Worm (Caenorhabditis elegans) whole organism, late embryonic: Measurements from ENCODE around the gene ZK121.2.

ENCODE experiments used
- C08G9.2 ChIP-seq: sonication (generic microtip); optimal IDR thresholded peaks from 2 replicates; lab custom pipeline; 2016; ENCODE audit warnings: mild to moderate bottlenecking, missing genetic modification characterization, moderate library complexity, missing compliant biosample characterization
- C38D4.7 ChIP-seq: fragments of 200-800 bp; sonication (Bioruptor generic); optimal IDR thresholded peaks from 2 replicates; lab custom pipeline; 2018; ENCODE audit warnings: mild to moderate bottlenecking, missing genetic modification characterization, moderate library complexity, missing compliant biosample characterization
- F13H6.1 ChIP-seq: sonication (generic microtip); optimal IDR thresholded peaks from 2 replicates; lab custom pipeline; 2016; ENCODE audit warnings: missing genetic modification characterization, missing compliant biosample characterization
- K02D7.2 ChIP-seq: sonication (generic microtip); optimal IDR thresholded peaks from 2 replicates; lab custom pipeline; 2017; ENCODE audit warnings: mild to moderate bottlenecking, missing genetic modification characterization, missing compliant biosample characterization
- Y22D7AL.16 ChIP-seq: sonication (generic microtip); optimal IDR thresholded peaks from 2 replicates; lab custom pipeline; 2016; ENCODE audit warnings: missing genetic modification characterization, missing compliant biosample characterization
- ahr-1 ChIP-seq: sonication (generic microtip); optimal IDR thresholded peaks from 2 replicates; lab custom pipeline; 2016; ENCODE audit warnings: missing genetic modification characterization, missing compliant biosample characterization
- ama-1 ChIP-seq: fragments of 150-350 bp; optimal IDR thresholded peaks from 2 replicates; lab custom pipeline; 2014
- ceh-18 ChIP-seq: sonication (generic microtip); optimal IDR thresholded peaks from 2 replicates; lab custom pipeline; 2016; ENCODE audit warnings: missing genetic modification characterization, missing compliant biosample characterization
- ceh-19 ChIP-seq: fragments of 200-800 bp; sonication (Bioruptor generic); optimal IDR thresholded peaks from 2 replicates; lab custom pipeline; 2018; ENCODE audit warnings: mild to moderate bottlenecking, missing genetic modification characterization, missing compliant biosample characterization
- ceh-24 ChIP-seq: sonication (generic microtip); optimal IDR thresholded peaks from 2 replicates; lab custom pipeline; 2016; ENCODE audit warnings: mild to moderate bottlenecking, missing genetic modification characterization, missing compliant biosample characterization
- ceh-30 ChIP-seq: fragments of 150-350 bp; optimal IDR thresholded peaks from 2 replicates; lab custom pipeline; 2014; ENCODE audit warnings: missing biosample characterization, missing genetic modification characterization
- ceh-31 ChIP-seq: sonication (generic microtip); optimal IDR thresholded peaks from 2 replicates; lab custom pipeline; 2016; ENCODE audit warnings: missing genetic modification characterization, missing compliant biosample characterization
- ceh-45 ChIP-seq: fragments of 200-800 bp; sonication (Bioruptor generic); IDR thresholded peaks from 2 replicates; pipeline ENCODE4 v1.3.6; 2022; ENCODE audit warnings: missing genetic modification reagents, missing genetic modification characterization, missing compliant biosample characterization
- ceh-48 ChIP-seq: sonication (generic microtip); optimal IDR thresholded peaks from 2 replicates; lab custom pipeline; 2016; ENCODE audit warnings: missing genetic modification characterization, inconsistent platforms, missing compliant biosample characterization
- ceh-6 ChIP-seq: fragments of 200-800 bp; sonication (Bioruptor generic); optimal IDR thresholded peaks from 2 replicates; lab custom pipeline; 2018; ENCODE audit warnings: mild to moderate bottlenecking, missing genetic modification characterization, missing compliant biosample characterization
- ceh-9 ChIP-seq: sonication (generic microtip); optimal IDR thresholded peaks from 2 replicates; lab custom pipeline; 2016; ENCODE audit warnings: mild to moderate bottlenecking, missing genetic modification characterization, inconsistent platforms, missing compliant biosample characterization
- che-1 ChIP-seq: sonication (generic microtip); optimal IDR thresholded peaks from 2 replicates; lab custom pipeline; 2016; ENCODE audit warnings: mild to moderate bottlenecking, missing genetic modification characterization, missing compliant biosample characterization
- dve-1 ChIP-seq: sonication (generic microtip); optimal IDR thresholded peaks from 2 replicates; lab custom pipeline; 2017; ENCODE audit warnings: antibody characterized with exemption, mild to moderate bottlenecking, missing genetic modification characterization, missing compliant biosample characterization
- elt-2 ChIP-seq: sonication (generic microtip); optimal IDR thresholded peaks from 2 replicates; lab custom pipeline; 2016; ENCODE audit warnings: missing genetic modification reagents, missing genetic modification characterization, missing compliant biosample characterization
- ets-4 ChIP-seq: sonication (generic microtip); optimal IDR thresholded peaks from 2 replicates; lab custom pipeline; 2016; ENCODE audit warnings: missing genetic modification characterization, missing compliant biosample characterization
- fax-1 ChIP-seq: sonication (generic microtip); optimal IDR thresholded peaks from 2 replicates; lab custom pipeline; 2016; ENCODE audit warnings: missing genotype, missing genetic modification characterization, missing compliant biosample characterization
- fkh-10 ChIP-seq: fragments of 150-350 bp; optimal IDR thresholded peaks from 2 replicates; lab custom pipeline; 2014; ENCODE audit warnings: missing biosample characterization, missing genetic modification reagents, missing genetic modification characterization
- fkh-6 ChIP-seq: sonication (generic microtip); optimal IDR thresholded peaks from 2 replicates; lab custom pipeline; 2016; ENCODE audit warnings: missing genetic modification characterization, missing compliant biosample characterization
- gmeb-2 ChIP-seq: sonication (generic microtip); optimal IDR thresholded peaks from 2 replicates; lab custom pipeline; 2016; ENCODE audit warnings: missing genetic modification characterization, inconsistent platforms, missing compliant biosample characterization
- hlh-13 ChIP-seq: fragments of 200-800 bp; sonication (Bioruptor generic); optimal IDR thresholded peaks from 2 replicates; lab custom pipeline; 2018; ENCODE audit warnings: mild to moderate bottlenecking, missing genetic modification characterization, missing compliant biosample characterization
- hlh-15 ChIP-seq: sonication (generic microtip); optimal IDR thresholded peaks from 2 replicates; lab custom pipeline; 2016; ENCODE audit warnings: missing genetic modification characterization, missing compliant biosample characterization
- hlh-30 ChIP-seq: sonication (generic microtip); optimal IDR thresholded peaks from 2 replicates; lab custom pipeline; 2017; ENCODE audit warnings: antibody characterized with exemption, missing genetic modification characterization, missing compliant biosample characterization; ENCODE audit not compliant: insufficient read depth
- hlh-6 ChIP-seq: sonication (generic microtip); optimal IDR thresholded peaks from 2 replicates; lab custom pipeline; 2016; ENCODE audit warnings: missing genotype, missing genetic modification characterization, missing compliant biosample characterization
- hlh-8 ChIP-seq: sonication (generic microtip); optimal IDR thresholded peaks from 2 replicates; lab custom pipeline; 2016; ENCODE audit warnings: missing genotype, missing genetic modification characterization, missing compliant biosample characterization
- lin-11 ChIP-seq: fragments of 200-800 bp; sonication (Bioruptor generic); optimal IDR thresholded peaks from 2 replicates; lab custom pipeline; 2018; ENCODE audit warnings: mild to moderate bottlenecking, missing genetic modification characterization, missing compliant biosample characterization
- madf-2 ChIP-seq: sonication (generic microtip); optimal IDR thresholded peaks from 2 replicates; lab custom pipeline; 2017; ENCODE audit warnings: missing genetic modification characterization, missing compliant biosample characterization
- mec-3 ChIP-seq: sonication (generic microtip); optimal IDR thresholded peaks from 2 replicates; lab custom pipeline; 2016; ENCODE audit warnings: borderline replicate concordance, missing genetic modification characterization, missing compliant biosample characterization
- nhr-11 ChIP-seq: fragments of 150-350 bp; optimal IDR thresholded peaks from 2 replicates; lab custom pipeline; 2014; ENCODE audit warnings: missing biosample characterization, missing genetic modification characterization
- nhr-232 ChIP-seq: sonication (generic microtip); optimal IDR thresholded peaks from 2 replicates; lab custom pipeline; 2016; ENCODE audit warnings: missing genetic modification characterization, missing compliant biosample characterization
- npax-4 ChIP-seq: sonication (generic microtip); optimal IDR thresholded peaks from 2 replicates; lab custom pipeline; 2016; ENCODE audit warnings: missing genetic modification characterization, missing compliant biosample characterization
- odd-2 ChIP-seq: sonication (generic microtip); optimal IDR thresholded peaks from 2 replicates; lab custom pipeline; 2017; ENCODE audit warnings: antibody characterized with exemption, mild to moderate bottlenecking, missing genetic modification characterization, missing compliant biosample characterization
- pat-9 ChIP-seq: fragments of 200-800 bp; sonication (Bioruptor generic); optimal IDR thresholded peaks from 2 replicates; lab custom pipeline; 2018; ENCODE audit warnings: mild to moderate bottlenecking, missing genetic modification characterization, moderate library complexity, missing compliant biosample characterization
- pax-1 ChIP-seq: fragments of 150-350 bp; optimal IDR thresholded peaks from 2 replicates; lab custom pipeline; 2014; ENCODE audit warnings: missing biosample characterization, missing genetic modification characterization
- pqm-1 ChIP-seq: sonication (generic microtip); optimal IDR thresholded peaks from 2 replicates; lab custom pipeline; 2016; ENCODE audit warnings: missing genetic modification characterization, missing compliant biosample characterization
- pros-1 ChIP-seq: fragments of 150-350 bp; optimal IDR thresholded peaks from 2 replicates; lab custom pipeline; 2014; ENCODE audit warnings: missing biosample characterization, missing genetic modification reagents, missing genetic modification characterization
- rnt-1 ChIP-seq: sonication (generic microtip); optimal IDR thresholded peaks from 2 replicates; lab custom pipeline; 2016; ENCODE audit warnings: missing genetic modification characterization, missing compliant biosample characterization
- sdc-2 ChIP-seq: sonication (generic microtip); optimal IDR thresholded peaks from 2 replicates; lab custom pipeline; 2016; ENCODE audit warnings: missing genotype, missing genetic modification characterization, missing compliant biosample characterization
- sox-4 ChIP-seq: sonication (generic microtip); optimal IDR thresholded peaks from 2 replicates; lab custom pipeline; 2017; ENCODE audit warnings: mild to moderate bottlenecking, missing genetic modification characterization, inconsistent platforms, missing compliant biosample characterization
- syd-9 ChIP-seq: sonication (generic microtip); optimal IDR thresholded peaks from 2 replicates; lab custom pipeline; 2016; ENCODE audit warnings: mild to moderate bottlenecking, missing genetic modification characterization, moderate library complexity, missing compliant biosample characterization
- tbx-7 ChIP-seq: sonication (generic microtip); optimal IDR thresholded peaks from 2 replicates; lab custom pipeline; 2016; ENCODE audit warnings: missing genotype, missing genetic modification characterization, missing compliant biosample characterization
- ttx-3 ChIP-seq: sonication (generic microtip); optimal IDR thresholded peaks from 2 replicates; lab custom pipeline; 2016; ENCODE audit warnings: missing genetic modification reagents, missing genetic modification characterization, missing compliant biosample characterization
- unc-86 ChIP-seq: sonication (generic microtip); optimal IDR thresholded peaks from 2 replicates; lab custom pipeline; 2016; ENCODE audit warnings: missing genetic modification characterization, missing compliant biosample characterization
- zip-5 ChIP-seq: sonication (generic microtip); optimal IDR thresholded peaks from 2 replicates; lab custom pipeline; 2016; ENCODE audit warnings: missing genetic modification characterization, missing compliant biosample characterization
- ztf-16 ChIP-seq: sonication (generic microtip); optimal IDR thresholded peaks from 2 replicates; lab custom pipeline; 2017; ENCODE audit warnings: missing genetic modification characterization, missing compliant biosample characterization

The ZK121.2 gene

DNA sequence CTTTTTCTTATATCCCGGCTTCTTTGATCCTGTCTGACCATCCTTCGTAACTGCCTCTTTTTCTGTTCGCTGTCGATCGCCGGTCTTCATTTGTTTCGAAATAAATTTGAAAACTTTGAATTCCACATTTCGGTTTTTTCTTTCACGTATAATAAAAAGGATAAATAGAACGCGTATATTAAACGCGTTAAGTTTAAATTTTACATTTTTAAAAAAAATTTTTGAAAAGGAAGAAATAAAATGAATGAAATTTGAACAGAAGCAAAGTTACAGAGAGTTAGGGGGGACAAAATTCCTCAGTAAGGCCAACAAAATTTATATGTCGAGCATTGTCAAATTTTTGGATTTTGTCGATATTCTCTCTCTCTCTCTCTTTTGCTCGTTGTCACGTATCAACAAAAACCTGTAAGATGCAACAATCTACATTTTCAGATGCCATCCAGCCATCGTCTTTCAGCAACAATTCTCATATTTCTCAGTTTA lies 39.7 kb upstream of the ZK121.2 start, which contains the start of the genes T15B12.2 and F52C9.5:
Gene T15B12.2 (minus strand): TSS at position 101 of the 483 bp plus-strand sequence.
Gene F52C9.5 (plus strand): TSS at position 433 of the 483 bp plus-strand sequence.
- TF ChIP-seq mec-3 (tag; lab: Kevin White, UChicago): no peak
- no peak for TF ChIP-seq tbx-7 (tag; lab: Kevin White, UChicago)
- no peak for TF ChIP-seq ceh-31 (tag; lab: Kevin White, UChicago)
- no peak for TF ChIP-seq ceh-24 (tag; lab: Kevin White, UChicago)

DNA sequence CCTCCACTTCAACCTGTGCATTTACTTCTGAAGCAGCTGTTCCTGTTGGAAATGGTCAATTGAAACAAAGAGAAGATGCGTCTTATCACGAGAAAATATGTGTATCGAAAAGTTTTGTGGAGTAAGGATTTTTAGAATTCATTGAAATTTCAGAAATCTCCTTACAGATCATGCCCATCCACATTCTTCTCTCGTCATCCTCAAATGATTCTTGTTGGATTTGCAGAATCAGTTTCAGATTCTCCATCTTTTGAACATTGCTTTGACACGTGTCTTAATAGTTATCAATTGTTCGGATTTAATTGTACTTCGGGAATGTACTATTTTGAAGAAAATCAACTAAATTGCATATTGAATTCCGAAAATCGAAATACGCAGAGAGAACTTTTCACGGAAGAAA lies 37.4 kb upstream of the ZK121.2 start:
- no peak for TF ChIP-seq F13H6.1
- TF ChIP-seq ceh-30 (tag; lab: Kevin White, UChicago): no peak
- TF ChIP-seq C08G9.2 (tag; lab: Kevin White, UChicago): no peak
- TF ChIP-seq hlh-13 (GFP tag; lab: Kevin White, UChicago): no peak
- TF ChIP-seq madf-2 (tag; lab: Kevin White, UChicago): no peak
- TF ChIP-seq ttx-3: no peak
- no peak for TF ChIP-seq ama-1
- no peak for TF ChIP-seq ceh-9 (tag; lab: Kevin White, UChicago)
- TF ChIP-seq che-1 (tag; lab: Kevin White, UChicago): no peak

DNA sequence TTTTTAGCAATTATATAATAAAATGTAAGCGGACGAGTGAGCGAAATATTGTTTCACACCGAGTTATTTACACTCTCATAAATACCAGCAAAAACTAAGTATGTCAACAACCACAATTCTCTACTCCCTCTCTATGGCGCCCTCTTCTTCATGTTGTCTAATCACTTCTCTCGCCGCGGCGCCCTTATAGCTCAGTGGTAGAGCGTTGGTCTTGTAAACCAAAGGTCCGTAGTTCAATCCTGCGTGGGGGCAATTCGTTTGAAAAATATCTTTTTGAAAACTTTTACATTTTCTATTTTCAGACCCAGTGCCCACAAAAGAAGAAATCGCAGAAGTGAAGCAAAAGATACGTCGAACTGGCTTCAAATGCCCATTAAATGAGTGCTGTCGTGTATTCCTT lies 35.8 kb upstream of the ZK121.2 start:
- TF ChIP-seq hlh-13 (GFP tag; lab: Kevin White, UChicago): peak; percentile 70
- peak; percentile 59 for TF ChIP-seq C38D4.7 (GFP tag; lab: Kevin White, UChicago)
- TF ChIP-seq ama-1: no peak
- TF ChIP-seq fkh-10 (GFP tag; lab: Kevin White, UChicago): no peak
- no peak for TF ChIP-seq pax-1
- TF ChIP-seq odd-2: no peak
- TF ChIP-seq zip-5: no peak
- TF ChIP-seq ceh-19 (GFP tag; lab: Kevin White, UChicago): peak; percentile 52
- peak; percentile 44 for TF ChIP-seq rnt-1
- peak; percentile 75 for TF ChIP-seq pqm-1
- TF ChIP-seq nhr-11 (tag; lab: Kevin White, UChicago): no peak
- peak; percentile 44 for TF ChIP-seq npax-4 (tag; lab: Kevin White, UChicago)
- TF ChIP-seq ceh-18 (tag; lab: Kevin White, UChicago): peak; percentile 67
- peak; percentile 54 for TF ChIP-seq sdc-2
- TF ChIP-seq pat-9: peak; percentile 61
- TF ChIP-seq ceh-45 (GFP tag; lab: Robert Waterston, UW): peak; percentile 85
- TF ChIP-seq hlh-8 (tag; lab: Kevin White, UChicago): no peak
- TF ChIP-seq unc-86: peak; percentile 40
- peak; percentile 5 for TF ChIP-seq ahr-1
- TF ChIP-seq sox-4: peak; percentile 79
- no peak for TF ChIP-seq ceh-30 (tag; lab: Kevin White, UChicago)
- peak; percentile 69 for TF ChIP-seq fax-1 (tag; lab: Kevin White, UChicago)
- peak; percentile 51 for TF ChIP-seq Y22D7AL.16 (tag; lab: Kevin White, UChicago)
- no peak for TF ChIP-seq hlh-30 (tag; lab: Kevin White, UChicago)
- TF ChIP-seq fkh-6 (tag; lab: Kevin White, UChicago): peak; percentile 64
- TF ChIP-seq elt-2 (tag; lab: Kevin White, UChicago): peak; percentile 50
- peak; percentile 34 for TF ChIP-seq ceh-31 (tag; lab: Kevin White, UChicago)
- peak; percentile 46 for TF ChIP-seq syd-9 (tag; lab: Kevin White, UChicago)
- TF ChIP-seq gmeb-2: peak; percentile 66
- TF ChIP-seq K02D7.2 (tag; lab: Kevin White, UChicago): peak; percentile 76
- TF ChIP-seq ceh-48 (tag; lab: Kevin White, UChicago): peak; percentile 24
- TF ChIP-seq pros-1 (tag; lab: Kevin White, UChicago): no peak
- TF ChIP-seq lin-11 (tag; lab: Kevin White, UChicago): peak; percentile 37
- TF ChIP-seq ceh-6: peak; percentile 38
- peak; percentile 59 for TF ChIP-seq dve-1
- peak; percentile 72 for TF ChIP-seq ztf-16
- peak; percentile 73 for TF ChIP-seq che-1 (tag; lab: Kevin White, UChicago)
- TF ChIP-seq ttx-3: peak; percentile 61
- peak; percentile 59 for TF ChIP-seq nhr-232 (tag; lab: Kevin White, UChicago)
- peak; percentile 54 for TF ChIP-seq hlh-6
- peak; percentile 73 for TF ChIP-seq ets-4 (tag; lab: Kevin White, UChicago)
- TF ChIP-seq hlh-15 (tag; lab: Kevin White, UChicago): peak; percentile 20
